Worm (Caenorhabditis elegans) whole organism, young adult: Measurements from ENCODE around the gene cht-2.
A peak's percentile ranks its signal among the peaks of the same experiment; 100 is the strongest.

Experiments
- F57C9.4 ChIP-seq: sonication (generic microtip); optimal IDR thresholded peaks from 2 replicates; lab custom pipeline; 2017; ENCODE audit warnings: mild to moderate bottlenecking, missing genetic modification characterization, missing compliant biosample characterization
- ZK185.1 ChIP-seq: sonication (generic microtip); optimal IDR thresholded peaks from 2 replicates; lab custom pipeline; 2016; ENCODE audit warnings: mild to moderate bottlenecking, missing genetic modification characterization, missing compliant biosample characterization; ENCODE audit not compliant: poor library complexity, severe bottlenecking
- ama-1 ChIP-seq, 3 experiments: fragments of 150-350 bp in 1 of 3; sonication (generic microtip) in 2 of 3; optimal IDR thresholded peaks; 2 replicates each; lab custom pipeline; 2014 to 2018; ENCODE audit warnings: missing biosample characterization in 2 of 3, missing genetic modification characterization in 2 of 3, missing genetic modification reagents in 2 of 3
- attf-5 ChIP-seq: fragments of 200-800 bp; sonication (Bioruptor generic); optimal IDR thresholded peaks from 2 replicates; lab custom pipeline; 2018; ENCODE audit warnings: mild to moderate bottlenecking, missing genetic modification characterization, missing compliant biosample characterization
- mes-4 ChIP-seq: sonication (generic microtip); optimal IDR thresholded peaks from 2 replicates; lab custom pipeline; 2016; ENCODE audit warnings: missing genotype, missing genetic modification characterization, missing compliant biosample characterization
- pha-4 ChIP-seq: fragments of 150-350 bp; sonication (generic microtip); optimal IDR thresholded peaks from 2 replicates; lab custom pipeline; 2014; ENCODE audit warnings: missing biosample characterization, missing genetic modification reagents, missing genetic modification characterization
- snpc-4 ChIP-seq, 5 experiments: fragments of 150-350 bp in 1 of 5; sonication (generic microtip) in 4 of 5; optimal IDR thresholded peaks; 2 replicates each; lab custom pipeline; 2014 to 2018; ENCODE audit warnings: missing genetic modification characterization in 5 of 5, missing biosample characterization in 3 of 5, antibody characterized with exemption in 2 of 5, mild to moderate bottlenecking in 2 of 5, missing compliant biosample characterization in 2 of 5, missing genotype in 2 of 5, moderate library complexity in 2 of 5, missing genetic modification reagents in 1 of 5

DNA sequence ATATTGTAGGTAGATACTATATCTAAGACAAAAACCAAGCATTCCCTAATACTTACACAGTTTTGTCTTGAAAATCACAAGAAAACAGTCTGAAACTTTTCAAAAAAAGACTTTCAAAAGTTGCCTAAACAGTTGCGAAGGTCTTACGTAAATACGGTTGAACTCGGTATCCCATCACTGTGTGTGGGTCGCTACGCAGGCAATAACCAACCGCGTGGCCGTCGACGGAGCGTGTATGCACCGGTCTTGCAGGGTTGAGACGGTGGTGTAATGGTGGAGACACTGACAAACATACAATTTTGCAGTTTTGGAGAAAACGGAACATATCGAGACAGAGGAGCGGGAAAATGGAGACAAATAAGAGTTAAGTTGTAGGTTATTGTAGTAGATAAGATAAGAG lies 40.5 kb downstream of the cht-2 start, which contains the start of gene iff-2:
- TF ChIP-seq attf-5 (GFP tag; lab: Kevin White, UChicago) = peak; percentile 100
- TF ChIP-seq ama-1 (optimal IDR thresholded peaks at IDR 0.05; lab: Kevin White, UChicago) = peak; percentile 68
- no peak for TF ChIP-seq ama-1 (GFP tag; optimal IDR thresholded peaks at IDR 0.05; lab: Kevin White, UChicago)
- peak; percentile 95 for TF ChIP-seq ZK185.1
- TF ChIP-seq snpc-4 (GFP tag; optimal IDR thresholded peaks at IDR 0.05; lab: Kevin White, UChicago) = no peak
- TF ChIP-seq snpc-4 (tag; optimal IDR thresholded peaks at IDR 0.05; lab: Kevin White, UChicago) = peak in 3 of 4 experiments; percentile 84 to 89 (median 89)
- TF ChIP-seq mes-4 (tag; lab: Kevin White, UChicago) = no peak
- peak; percentile 99 for TF ChIP-seq pha-4 (tag; lab: Kevin White, UChicago)
- no peak for TF ChIP-seq F57C9.4 (tag; lab: Kevin White, UChicago)
